Fruit fly (Drosophila melanogaster): ENCODE data around the gene Galphaf.

Gene Galphaf

DNA sequence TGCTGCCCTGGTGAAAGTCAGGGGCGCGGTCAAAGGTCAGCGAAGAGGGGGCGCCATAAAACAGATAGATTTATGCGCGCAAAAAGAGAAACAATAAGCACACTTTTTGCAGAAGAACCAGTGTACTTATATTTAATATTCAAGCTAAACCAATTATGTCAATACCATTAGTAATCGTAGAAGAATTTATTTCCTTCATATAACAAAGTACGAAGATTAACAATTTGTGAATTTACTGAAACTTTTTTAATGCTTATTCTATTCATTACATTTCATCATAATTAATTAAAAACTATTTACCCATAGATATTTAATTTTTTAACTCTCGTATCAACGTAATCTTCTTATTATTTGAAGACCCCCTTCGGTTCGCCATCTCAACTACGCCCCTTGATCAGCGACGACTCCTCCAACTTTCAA, 25.6 kb downstream of the Galphaf start:
- no peak for TF ChIP-seq CG17801 (GFP tag; optimal IDR thresholded peaks at IDR 0.05; ENCODE audit: partially characterized antibody)

dm6 chr3L:16641094-16641493, 26.6 kb downstream of the Galphaf start:
- TF ChIP-seq CG17801 (GFP tag; optimal IDR thresholded peaks at IDR 0.05; ENCODE audit: partially characterized antibody) = no peak

DNA sequence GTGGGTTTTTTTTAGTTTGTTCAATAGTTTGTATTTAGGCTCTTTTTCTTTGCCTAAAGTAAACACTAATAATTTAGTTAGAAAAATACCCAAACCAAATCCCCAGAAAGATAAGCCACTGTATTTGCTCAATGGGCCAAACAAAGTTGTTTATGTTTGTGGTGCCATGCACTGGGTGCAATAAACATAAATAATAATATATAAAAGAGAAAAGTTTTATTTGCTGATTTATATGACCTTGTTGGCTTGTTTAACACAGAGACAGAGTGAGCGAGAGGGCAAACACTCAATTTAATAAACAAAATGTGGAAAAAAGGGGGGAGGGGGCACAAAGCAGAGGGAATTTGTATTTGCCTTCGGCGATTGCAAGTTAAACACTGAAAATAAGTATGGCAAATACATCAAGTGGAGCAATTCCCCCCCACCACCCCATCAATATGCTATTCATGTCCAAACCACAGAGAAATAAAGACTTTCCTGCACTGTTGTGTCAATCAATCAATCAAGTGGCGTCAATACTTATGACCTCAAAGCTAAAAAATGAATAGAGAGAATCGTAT, 27.1 kb downstream of the Galphaf start:
- no peak for TF ChIP-seq CG17801 (GFP tag; optimal IDR thresholded peaks at IDR 0.05; ENCODE audit: partially characterized antibody)

DNA sequence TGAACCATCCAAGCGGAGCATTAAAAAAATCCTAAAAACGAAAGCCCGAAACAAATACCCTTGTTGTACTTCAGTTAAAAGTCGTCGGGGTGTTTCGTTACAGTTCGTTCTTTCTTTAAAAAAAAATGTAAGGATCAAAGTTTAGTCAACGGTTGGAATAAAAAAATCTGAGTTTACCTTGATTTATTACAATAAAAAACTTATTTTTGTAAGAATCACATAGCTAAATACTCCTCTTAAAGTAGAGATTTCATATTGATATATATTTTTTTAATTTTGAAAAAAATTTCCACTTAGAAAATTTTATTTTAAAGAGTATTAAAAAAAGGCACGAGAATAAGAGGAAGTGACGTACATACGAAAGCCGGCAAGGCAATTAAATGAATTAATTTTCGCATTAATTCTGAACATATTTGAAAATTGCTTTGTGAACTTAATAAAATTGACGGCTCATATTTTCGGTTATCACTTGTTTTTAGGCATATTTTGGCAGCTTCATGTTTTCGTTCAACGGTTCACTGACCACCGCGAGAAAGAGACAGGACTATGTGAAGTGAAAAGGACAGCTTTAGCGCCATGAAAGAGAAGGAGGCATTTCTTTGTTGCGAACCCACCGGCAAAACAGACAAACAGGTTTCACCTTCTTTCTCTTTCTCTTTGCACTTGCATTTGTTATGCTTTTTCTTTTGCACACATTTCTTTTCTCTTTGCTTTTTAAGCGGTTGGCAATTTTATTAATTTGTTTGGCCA, 28.9 kb downstream of the Galphaf start:
- no peak for TF ChIP-seq CG17801 (GFP tag; optimal IDR thresholded peaks at IDR 0.05; ENCODE audit: partially characterized antibody)

- TF ChIP-seq CG17801 (GFP tag; optimal IDR thresholded peaks at IDR 0.05; ENCODE audit: partially characterized antibody) = no peak
These were observed 32.0 kb downstream of the Galphaf start for dm6 chr3L:16635566-16636210.

dm6 chr3L:16634529-16634928, 33.2 kb downstream of the Galphaf start:
- no peak for TF ChIP-seq CG17801 (GFP tag; optimal IDR thresholded peaks at IDR 0.05; ENCODE audit: partially characterized antibody)

DNA sequence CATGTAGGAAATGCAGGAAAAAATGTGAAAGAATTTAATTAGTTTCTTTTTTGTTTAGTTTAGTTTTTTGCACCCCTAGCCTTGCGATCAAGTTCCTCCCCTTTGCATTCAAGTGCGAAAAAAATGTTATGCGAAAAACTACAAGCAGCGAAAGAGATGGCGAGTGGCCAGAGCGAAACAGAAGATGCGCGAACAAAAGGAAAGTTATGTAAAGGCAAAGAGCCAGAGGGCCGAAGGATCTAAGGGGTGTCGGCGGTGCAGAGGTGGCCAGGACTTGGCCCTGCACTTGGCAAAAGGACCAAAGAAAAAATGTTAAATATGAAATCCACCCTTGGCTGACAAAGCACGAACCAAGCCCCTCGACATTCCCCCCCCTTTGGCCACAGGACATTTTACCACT, 33.6 kb downstream of the Galphaf start:
- no peak for TF ChIP-seq CG17801 (GFP tag; optimal IDR thresholded peaks at IDR 0.05; ENCODE audit: partially characterized antibody)

- TF ChIP-seq CG17801 (GFP tag; optimal IDR thresholded peaks at IDR 0.05; ENCODE audit: partially characterized antibody) = no peak
These were observed 35.7 kb downstream of the Galphaf start for dm6 chr3L:16631844-16632537.

DNA sequence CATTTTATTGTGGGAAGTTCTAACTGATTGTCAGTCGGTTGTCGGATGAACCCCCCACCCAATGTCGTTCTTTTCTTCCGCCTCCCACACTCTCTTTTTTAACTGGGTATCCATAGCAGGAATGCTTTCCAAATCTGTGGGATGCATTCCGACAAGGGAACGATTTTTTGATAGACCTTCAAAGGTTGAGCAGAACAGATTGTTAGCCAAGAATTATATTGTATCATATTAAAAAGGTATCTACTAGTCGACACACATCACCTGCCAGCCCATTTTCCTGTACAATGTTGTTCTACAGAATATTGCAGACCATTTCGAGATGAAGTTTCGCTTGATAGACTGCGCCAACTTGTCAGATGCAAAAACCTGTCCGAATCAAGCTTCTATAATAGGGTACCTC, 37.9 kb downstream of the Galphaf start:
- TF ChIP-seq CG17801 (GFP tag; optimal IDR thresholded peaks at IDR 0.05; ENCODE audit: partially characterized antibody) = no peak

dm6 chr3L:16626199-16626598, 41.5 kb downstream of the Galphaf start:
- no peak for TF ChIP-seq CG17801 (GFP tag; optimal IDR thresholded peaks at IDR 0.05; ENCODE audit: partially characterized antibody)

dm6 chr3L:16615132-16615709, 52.5 kb downstream of the Galphaf start, which contains the start of gene Mo25:
TSS of gene Mo25 (minus strand) at chr3L:16615472.
- TF ChIP-seq CG17801 (GFP tag; optimal IDR thresholded peaks at IDR 0.05; ENCODE audit: partially characterized antibody) = peak; percentile 64

dm6 chr3L:16612972-16613371, 54.8 kb downstream of the Galphaf start:
- peak; percentile 48 for TF ChIP-seq CG17801 (GFP tag; optimal IDR thresholded peaks at IDR 0.05; ENCODE audit: partially characterized antibody)

All from ovary, adult (tissue).